Worm (Caenorhabditis elegans) whole organism, early embryonic: ENCODE data around the gene lgc-32.

Source experiments
- B0310.2 ChIP-seq: sonication (generic microtip); optimal IDR thresholded peaks from 2 replicates; lab custom pipeline; 2016; ENCODE audit warnings: mild to moderate bottlenecking, missing genetic modification characterization, missing compliant biosample characterization
- F13C5.2 ChIP-seq: sonication (generic microtip); optimal IDR thresholded peaks from 2 replicates; lab custom pipeline; 2017; ENCODE audit warnings: mild to moderate bottlenecking, missing genetic modification characterization, inconsistent platforms, missing compliant biosample characterization
- aly-1 ChIP-seq: sonication (generic microtip); optimal IDR thresholded peaks from 2 replicates; lab custom pipeline; 2016; ENCODE audit warnings: missing genetic modification characterization, missing compliant biosample characterization
- ama-1 ChIP-seq: fragments of 150-350 bp; optimal IDR thresholded peaks from 2 replicates; lab custom pipeline; 2014
- ceh-13 ChIP-seq: fragments of 200-800 bp; sonication (Bioruptor generic); optimal IDR thresholded peaks from 2 replicates; lab custom pipeline; 2018; ENCODE audit warnings: mild to moderate bottlenecking, missing genetic modification characterization, missing compliant biosample characterization
- ceh-36 ChIP-seq: sonication (generic microtip); optimal IDR thresholded peaks from 2 replicates; lab custom pipeline; 2016; ENCODE audit warnings: missing genetic modification characterization, inconsistent platforms, missing compliant biosample characterization
- ets-7 ChIP-seq: sonication (generic microtip); optimal IDR thresholded peaks from 2 replicates; lab custom pipeline; 2016; ENCODE audit warnings: missing genotype, missing genetic modification characterization, missing compliant biosample characterization
- flt-1 ChIP-seq: fragments of 200-800 bp; sonication (Bioruptor generic); IDR thresholded peaks from 2 replicates; pipeline ENCODE4 v1.3.6; 2022; ENCODE audit warnings: missing genetic modification characterization, missing compliant biosample characterization
- hmbx-1 ChIP-seq: sonication (generic microtip); optimal IDR thresholded peaks from 2 replicates; lab custom pipeline; 2016; ENCODE audit warnings: mild to moderate bottlenecking, missing genetic modification characterization, missing compliant biosample characterization
- hmg-4 ChIP-seq: fragments of 200-800 bp; sonication (Bioruptor generic); optimal IDR thresholded peaks from 2 replicates; lab custom pipeline; 2018; ENCODE audit warnings: mild to moderate bottlenecking, missing genetic modification characterization, missing compliant biosample characterization
- hnd-1 ChIP-seq: sonication (generic microtip); optimal IDR thresholded peaks from 2 replicates; lab custom pipeline; 2016; ENCODE audit warnings: missing genetic modification characterization, missing compliant biosample characterization
- pes-1 ChIP-seq: fragments of 200-800 bp; sonication (Bioruptor generic); IDR thresholded peaks from 2 replicates; pipeline ENCODE4 v1.3.6; 2022; ENCODE audit warnings: missing genetic modification reagents, missing genetic modification characterization, missing compliant biosample characterization
- scrt-1 ChIP-seq: fragments of 200-800 bp; sonication (Bioruptor generic); IDR thresholded peaks from 2 replicates; pipeline ENCODE4 v1.3.6; 2022; ENCODE audit warnings: missing genetic modification characterization, missing compliant biosample characterization
- sea-1 ChIP-seq: fragments of 200-800 bp; sonication (Bioruptor generic); conservative IDR thresholded peaks from 2 replicates; pipeline ENCODE4 v1.3.6; 2022; ENCODE audit warnings: missing genetic modification characterization, missing compliant biosample characterization
- tbx-11 ChIP-seq: fragments of 200-800 bp; sonication (Bioruptor generic); IDR thresholded peaks from 2 replicates; pipeline ENCODE4 v1.3.6; 2022; ENCODE audit warnings: missing genetic modification characterization, missing compliant biosample characterization
- tbx-37 ChIP-seq: fragments of 200-800 bp; sonication (Bioruptor generic); conservative IDR thresholded peaks from 2 replicates; pipeline ENCODE4 v1.3.6; 2022; ENCODE audit warnings: missing genetic modification reagents, missing genetic modification characterization, missing compliant biosample characterization
- tra-4 ChIP-seq: sonication (generic microtip); optimal IDR thresholded peaks from 2 replicates; lab custom pipeline; 2017; ENCODE audit warnings: missing genetic modification characterization, missing compliant biosample characterization

lgc-32 gene

DNA sequence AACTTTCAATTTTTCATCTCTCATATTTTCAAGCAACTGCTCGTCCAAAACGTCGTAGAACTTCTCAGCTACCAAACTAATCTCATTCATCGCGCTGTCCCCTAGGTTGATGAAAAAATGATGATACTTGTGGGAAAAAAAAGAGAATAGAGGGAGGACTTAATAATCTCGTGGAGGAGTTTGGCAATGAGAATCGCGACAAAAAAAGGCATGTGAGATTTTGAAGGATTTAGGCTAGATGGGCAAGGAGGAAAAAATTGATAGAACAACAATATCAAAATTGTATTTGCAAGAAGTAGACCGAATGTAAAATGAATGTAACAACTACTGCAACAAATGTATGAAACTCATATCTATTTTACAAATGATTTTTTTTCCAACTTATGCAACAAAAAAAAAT lies 10.8 kb downstream of the lgc-32 start, which contains the start of gene Y9C12A.1:
TSS of gene Y9C12A.1 (minus strand) at position 101 of the 400 bp plus-strand sequence.
- TF ChIP-seq hmbx-1 (no peak), hmg-4 (GFP tag; lab: Kevin White, UChicago) (no peak), tra-4 (tag; lab: Kevin White, UChicago) (no peak), aly-1 (tag; lab: Kevin White, UChicago) (no peak), tbx-37 (GFP tag; lab: Robert Waterston, UW) (no peak), ets-7 (tag; lab: Kevin White, UChicago) (no peak), tbx-11 (no peak), hnd-1 (tag; lab: Kevin White, UChicago) (no peak), scrt-1 (GFP tag; lab: Robert Waterston, UW) (no peak), ceh-36 (no peak), F13C5.2 (no peak), pes-1 (GFP tag; lab: Robert Waterston, UW) (no peak), B0310.2 (tag; lab: Kevin White, UChicago) (no peak), sea-1 (GFP tag; lab: Robert Waterston, UW) (no peak), ceh-13 (GFP tag; lab: Kevin White, UChicago) (no peak), flt-1 (no peak)

DNA sequence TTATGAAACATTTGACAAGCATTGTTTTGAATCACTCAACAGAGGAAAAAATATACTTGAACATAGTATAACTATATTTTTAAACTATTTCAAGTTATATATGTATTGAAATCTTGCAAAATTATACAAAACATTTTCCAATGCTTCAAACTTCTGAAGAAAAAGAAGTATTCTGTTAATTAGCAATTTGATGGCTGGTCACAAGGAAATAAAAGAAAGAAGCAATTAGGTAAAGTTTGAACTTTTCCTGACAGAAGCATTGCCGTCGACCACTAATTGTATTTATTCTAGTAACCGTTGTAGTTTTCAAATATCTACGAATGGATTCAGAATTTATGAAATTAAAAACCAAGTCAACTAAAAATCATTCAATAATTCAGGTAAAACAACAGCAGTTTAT lies 16.7 kb downstream of the lgc-32 start:
- TF ChIP-seq hmg-4 (GFP tag; lab: Kevin White, UChicago) (no peak), tra-4 (tag; lab: Kevin White, UChicago) (no peak), ceh-13 (GFP tag; lab: Kevin White, UChicago) (no peak), tbx-37 (GFP tag; lab: Robert Waterston, UW) (no peak), B0310.2 (tag; lab: Kevin White, UChicago) (no peak), sea-1 (GFP tag; lab: Robert Waterston, UW) (no peak), ama-1 (lab: Kevin White, UChicago) (no peak), aly-1 (tag; lab: Kevin White, UChicago) (no peak), flt-1 (no peak), pes-1 (GFP tag; lab: Robert Waterston, UW) (no peak), F13C5.2 (no peak), scrt-1 (GFP tag; lab: Robert Waterston, UW) (no peak), ets-7 (tag; lab: Kevin White, UChicago) (no peak)

DNA sequence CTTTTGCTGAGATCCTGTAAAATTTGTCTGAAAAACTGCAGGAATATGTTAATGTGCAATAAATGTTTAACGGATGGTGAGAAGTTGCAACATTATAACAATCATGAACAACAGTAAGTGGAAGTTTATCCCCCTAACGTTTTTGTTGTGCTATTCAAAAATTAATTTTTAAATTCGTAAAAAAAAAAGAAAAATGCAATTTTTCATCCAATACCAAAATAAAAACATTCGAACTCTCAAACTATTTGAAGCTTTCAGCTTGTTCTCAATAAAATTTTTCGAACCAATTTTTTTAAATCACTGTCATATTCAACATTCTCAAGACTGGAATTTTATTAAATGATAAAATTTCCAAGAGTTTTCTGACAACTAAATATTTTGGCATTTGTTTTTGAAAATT lies 19.7 kb downstream of the lgc-32 start, which contains the start of gene ncam-1:
TSS of gene ncam-1 (plus strand) at position 301 of the 400 bp plus-strand sequence.
- TF ChIP-seq hmbx-1 (no peak), ets-7 (tag; lab: Kevin White, UChicago) (no peak), ama-1 (lab: Kevin White, UChicago) (no peak), scrt-1 (GFP tag; lab: Robert Waterston, UW) (no peak), tra-4 (tag; lab: Kevin White, UChicago) (no peak), sea-1 (GFP tag; lab: Robert Waterston, UW) (no peak), tbx-37 (GFP tag; lab: Robert Waterston, UW) (no peak), hmg-4 (GFP tag; lab: Kevin White, UChicago) (no peak), flt-1 (no peak), ceh-36 (no peak), aly-1 (tag; lab: Kevin White, UChicago) (no peak), pes-1 (GFP tag; lab: Robert Waterston, UW) (no peak), F13C5.2 (no peak), tbx-11 (no peak), hnd-1 (tag; lab: Kevin White, UChicago) (no peak), ceh-13 (GFP tag; lab: Kevin White, UChicago) (no peak), B0310.2 (tag; lab: Kevin White, UChicago) (no peak)

DNA sequence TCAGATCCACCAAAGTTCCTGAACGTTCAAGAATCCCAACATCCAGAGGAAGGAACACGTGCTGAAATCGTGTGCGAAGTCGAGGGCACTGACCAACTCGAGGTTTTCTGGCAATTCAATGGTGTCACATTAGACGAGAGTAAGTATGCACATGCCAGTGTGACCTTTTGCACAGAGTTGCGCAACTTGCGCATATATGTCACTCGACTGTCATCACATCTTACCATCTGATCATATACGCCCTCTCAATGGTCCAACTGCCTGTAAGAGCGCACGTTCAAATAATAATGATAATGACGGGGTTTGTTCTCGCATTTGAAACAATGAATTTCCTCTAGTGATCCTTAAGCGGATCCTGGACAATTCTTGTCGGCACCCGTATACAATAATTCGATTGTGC lies 24.3 kb downstream of the lgc-32 start:
- no peak for TF ChIP-seq tra-4 (tag; lab: Kevin White, UChicago)

DNA sequence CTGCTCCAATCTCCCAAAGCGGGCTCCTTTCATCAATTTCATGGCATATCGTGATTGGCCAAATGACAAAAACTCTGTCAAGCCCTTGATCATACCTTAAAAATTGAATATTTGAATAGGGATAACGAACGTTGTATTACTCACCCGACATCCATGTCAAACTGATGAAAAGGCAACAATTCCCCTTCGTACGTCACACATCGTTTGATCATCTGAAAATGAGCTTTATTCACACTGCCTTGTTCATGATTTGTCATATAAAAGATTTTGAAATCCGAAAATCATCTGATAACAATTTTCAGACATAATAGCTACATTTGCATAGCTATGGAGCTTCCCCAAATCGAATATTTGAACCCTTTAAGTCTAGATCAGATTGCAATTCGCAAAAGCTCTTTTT lies 34.6 kb downstream of the lgc-32 start, which contains the start of gene M02A10.1:
TSS of gene M02A10.1 (plus strand) at position 301 of the 400 bp plus-strand sequence.
- TF ChIP-seq F13C5.2: no peak
- no peak for TF ChIP-seq tbx-37 (GFP tag; lab: Robert Waterston, UW)
- no peak for TF ChIP-seq B0310.2 (tag; lab: Kevin White, UChicago)
- no peak for TF ChIP-seq scrt-1 (GFP tag; lab: Robert Waterston, UW)
- TF ChIP-seq ceh-13 (GFP tag; lab: Kevin White, UChicago): no peak
- TF ChIP-seq tbx-11: no peak
- TF ChIP-seq hnd-1 (tag; lab: Kevin White, UChicago): no peak
- TF ChIP-seq aly-1 (tag; lab: Kevin White, UChicago): no peak
- TF ChIP-seq hmbx-1: no peak
- TF ChIP-seq ama-1 (lab: Kevin White, UChicago): no peak
- TF ChIP-seq hmg-4 (GFP tag; lab: Kevin White, UChicago): no peak
- no peak for TF ChIP-seq tra-4 (tag; lab: Kevin White, UChicago)
- no peak for TF ChIP-seq ceh-36

DNA sequence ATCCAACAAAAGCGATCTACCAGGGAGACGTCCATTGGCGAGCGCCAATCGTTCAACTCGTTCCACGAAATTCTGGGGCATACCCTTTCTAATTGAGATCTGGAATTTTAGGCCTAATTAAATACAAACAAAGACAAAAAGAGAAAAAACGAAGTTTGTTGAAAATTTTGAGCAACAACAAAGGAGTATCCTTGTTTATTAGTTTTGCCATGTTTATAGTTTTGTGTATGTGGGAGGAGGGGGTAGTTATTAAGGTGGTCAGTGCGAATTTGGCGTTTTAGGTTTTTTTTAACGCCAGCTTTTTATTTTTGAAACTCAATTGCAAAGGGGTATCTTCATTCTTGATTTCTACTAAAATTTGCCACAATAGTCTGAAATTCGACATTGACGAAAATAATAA lies 42.5 kb downstream of the lgc-32 start, which contains the start of gene irk-2:
TSS of gene irk-2 (minus strand) at position 101 of the 400 bp plus-strand sequence.
- TF ChIP-seq tra-4 (tag; lab: Kevin White, UChicago) (no peak), pes-1 (GFP tag; lab: Robert Waterston, UW) (no peak), ceh-13 (GFP tag; lab: Kevin White, UChicago) (no peak), tbx-11 (no peak), scrt-1 (GFP tag; lab: Robert Waterston, UW) (no peak), flt-1 (no peak), ama-1 (lab: Kevin White, UChicago) (no peak), tbx-37 (GFP tag; lab: Robert Waterston, UW) (no peak)

DNA sequence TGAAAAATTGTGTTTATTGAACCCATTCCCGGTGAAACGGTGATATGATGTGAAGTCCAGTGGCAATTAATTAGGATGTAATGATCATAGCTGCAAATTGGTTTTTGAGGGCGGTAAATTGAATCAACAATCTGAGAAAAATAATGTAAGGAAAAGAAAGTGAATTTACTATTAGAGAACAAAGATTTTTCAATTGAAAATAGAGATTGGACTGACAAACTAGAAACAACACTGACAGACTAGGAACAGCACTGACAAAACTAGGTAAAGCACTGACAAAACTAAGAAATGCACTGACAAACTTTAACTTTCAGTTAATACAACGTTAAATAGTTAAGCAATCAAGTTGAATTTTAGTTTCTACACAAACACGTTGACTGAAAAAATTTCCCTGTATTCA lies 54.0 kb downstream of the lgc-32 start, which contains the start of gene sli-1:
TSS of gene sli-1 (minus strand) at position 101 of the 400 bp plus-strand sequence.
- TF ChIP-seq ceh-13 (GFP tag; lab: Kevin White, UChicago): no peak
- no peak for TF ChIP-seq F13C5.2
- TF ChIP-seq aly-1 (tag; lab: Kevin White, UChicago): no peak
- no peak for TF ChIP-seq tbx-11
- TF ChIP-seq hmg-4 (GFP tag; lab: Kevin White, UChicago): no peak
- TF ChIP-seq tbx-37 (GFP tag; lab: Robert Waterston, UW): no peak
- TF ChIP-seq B0310.2 (tag; lab: Kevin White, UChicago): no peak
- no peak for TF ChIP-seq tra-4 (tag; lab: Kevin White, UChicago)
- no peak for TF ChIP-seq sea-1 (GFP tag; lab: Robert Waterston, UW)
- no peak for TF ChIP-seq hmbx-1
- no peak for TF ChIP-seq ets-7 (tag; lab: Kevin White, UChicago)
- no peak for TF ChIP-seq flt-1
- no peak for TF ChIP-seq hnd-1 (tag; lab: Kevin White, UChicago)
